Fruit fly (Drosophila melanogaster): ENCODE measurements around the gene Cals.

DNA sequence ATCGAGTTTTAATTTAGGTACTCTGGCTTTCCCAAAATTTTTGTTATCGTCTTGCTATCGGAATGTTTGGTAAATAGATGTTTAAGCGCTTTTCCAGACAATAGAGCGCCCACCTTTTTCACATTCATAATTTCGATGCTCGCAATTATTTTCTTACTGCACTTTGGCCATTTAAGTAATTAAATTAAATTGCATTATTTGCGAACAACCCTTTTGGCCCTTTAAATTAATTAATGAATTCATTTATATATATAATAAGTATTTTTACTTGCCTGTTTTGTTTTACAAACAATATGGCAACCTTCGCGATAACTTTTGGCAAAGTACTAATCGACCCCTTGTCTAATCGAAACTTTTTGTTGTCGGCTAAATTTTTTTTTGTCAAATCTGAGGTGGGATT, 33.1 kb upstream of the Cals start:
- no peak for TF ChIP-seq CG7928 (GFP tag; optimal IDR thresholded peaks at IDR 0.05)
- TF ChIP-seq Nf-YB (GFP tag; optimal IDR thresholded peaks at IDR 0.05), result no peak
- TF ChIP-seq Hr78 (GFP tag; optimal IDR thresholded peaks at IDR 0.05), result no peak
- no peak for TF ChIP-seq vvl (GFP tag; IDR thresholded peaks at IDR 0.05)
- TF ChIP-seq gt (GFP tag; IDR thresholded peaks at IDR 0.05), result no peak
